Fruit fly (Drosophila melanogaster): ENCODE results near the gene CG5866.

DNA sequence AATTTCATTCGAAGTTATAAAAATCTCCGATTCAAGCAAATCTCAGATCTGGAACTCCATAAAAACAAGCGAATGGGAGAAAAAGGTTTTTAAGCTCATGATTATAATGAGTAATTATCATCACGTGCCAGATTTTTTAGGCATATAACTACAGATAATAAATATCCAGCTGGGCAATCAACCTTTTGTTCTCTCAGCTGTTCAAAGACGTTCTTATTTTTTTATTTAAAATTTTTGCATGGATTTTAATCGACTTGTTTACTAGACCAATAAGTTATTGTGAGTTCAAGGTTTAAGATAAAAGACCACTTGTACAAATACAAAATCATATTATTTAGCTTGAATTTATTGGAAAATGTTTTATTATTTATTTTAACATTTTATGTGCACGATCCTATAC, 11.4 kb upstream of the CG5866 start:
- TF ChIP-seq Xrp1 (GFP tag; IDR thresholded peaks at IDR 0.05) (no peak), mirr (GFP tag; optimal IDR thresholded peaks at IDR 0.05) (no peak)
